Fruit fly (Drosophila melanogaster) whole organism, embryonic: Measurements from ENCODE around the gene TwdlJ.

Experiments
- Atf-2 ChIP-seq: fragments of 200-800 bp; sonication (Bioruptor generic); optimal IDR thresholded peaks from 2 replicates; lab custom pipeline; 2016; ENCODE audit warnings: missing biosample characterization, missing genetic modification characterization
- Awh ChIP-seq: fragments of 200-800 bp; sonication (Bioruptor generic); IDR thresholded peaks from 2 replicates; pipeline ENCODE4, ENCODE4 v1.3.6; 2022; ENCODE audit warnings: missing biosample characterization, missing genetic modification characterization
- Bdp1 ChIP-seq: fragments of 200-800 bp; sonication (Bioruptor generic); optimal IDR thresholded peaks from 3 replicates; lab custom pipeline; 2016; ENCODE audit warnings: missing biosample characterization, missing genetic modification characterization
- Blimp-1 ChIP-seq: fragments of 200-800 bp; sonication (Bioruptor generic); optimal IDR thresholded peaks from 3 replicates; lab custom pipeline; 2018; ENCODE audit warnings: missing biosample characterization, missing genetic modification characterization, mild to moderate bottlenecking, moderate library complexity, missing genetic modification reagents
- Bteb2 ChIP-seq: fragments of 200-800 bp; sonication (Bioruptor generic); optimal IDR thresholded peaks from 2 replicates; lab custom pipeline; 2016; ENCODE audit warnings: missing biosample characterization, missing genetic modification characterization
- CG10321 ChIP-seq: fragments of 200-800 bp; sonication (Bioruptor generic); IDR thresholded peaks from 2 replicates; pipeline ENCODE4 v1.3.6; 2022; ENCODE audit warnings: missing biosample characterization, missing genetic modification characterization
- CG10462 ChIP-seq: fragments of 200-800 bp; sonication (Bioruptor generic); optimal IDR thresholded peaks from 2 replicates; lab custom pipeline; 2016; ENCODE audit warnings: missing biosample characterization, missing genetic modification characterization
- CG10979 ChIP-seq: fragments of 200-800 bp; sonication (Bioruptor generic); optimal IDR thresholded peaks from 2 replicates; lab custom pipeline; 2018; ENCODE audit warnings: missing biosample characterization, mild to moderate bottlenecking, missing genetic modification characterization, moderate library complexity
- CG11504 ChIP-seq: fragments of 200-800 bp; sonication (Bioruptor generic); optimal IDR thresholded peaks from 3 replicates; lab custom pipeline; 2019; ENCODE audit warnings: missing biosample characterization, mild to moderate bottlenecking, missing genetic modification characterization, moderate library complexity
- CG12236 ChIP-seq: fragments of 200-800 bp; sonication (Bioruptor generic); optimal IDR thresholded peaks from 2 replicates; lab custom pipeline; 2016; ENCODE audit warnings: missing biosample characterization, missing genetic modification characterization
- CG12391 ChIP-seq: fragments of 200-800 bp; sonication (Bioruptor generic); optimal IDR thresholded peaks from 3 replicates; lab custom pipeline; 2018; ENCODE audit warnings: missing biosample characterization, mild to moderate bottlenecking, missing genetic modification characterization, moderate library complexity
- CG12769 ChIP-seq: fragments of 200-800 bp; sonication (Bioruptor generic); optimal IDR thresholded peaks from 2 replicates; lab custom pipeline; 2019; ENCODE audit warnings: missing biosample characterization, mild to moderate bottlenecking, missing genetic modification characterization, moderate library complexity
- CG13296 ChIP-seq: fragments of 200-800 bp; sonication (Bioruptor generic); optimal IDR thresholded peaks from 3 replicates; lab custom pipeline; 2018; ENCODE audit warnings: missing biosample characterization, mild to moderate bottlenecking, missing genetic modification characterization
- CG15479 ChIP-seq: fragments of 200-800 bp; sonication (Bioruptor generic); optimal IDR thresholded peaks from 3 replicates; lab custom pipeline; 2019; ENCODE audit warnings: missing biosample characterization, mild to moderate bottlenecking, missing genetic modification characterization, moderate library complexity
- CG15696 ChIP-seq: fragments of 200-800 bp; sonication (Bioruptor generic); optimal IDR thresholded peaks from 2 replicates; lab custom pipeline; 2019; ENCODE audit warnings: missing biosample characterization, mild to moderate bottlenecking, missing genetic modification characterization, moderate library complexity
- CG17186 ChIP-seq: fragments of 200-800 bp; sonication (Bioruptor generic); optimal IDR thresholded peaks from 3 replicates; lab custom pipeline; 2017; ENCODE audit warnings: missing biosample characterization, missing genetic modification reagents, missing genetic modification characterization
- CG2712 ChIP-seq: fragments of 200-800 bp; optimal IDR thresholded peaks from 3 replicates; lab custom pipeline; 2019; ENCODE audit warnings: missing biosample characterization, mild to moderate bottlenecking, missing genetic modification characterization, moderate library complexity
- CG4360 ChIP-seq: fragments of 200-800 bp; sonication (Bioruptor generic); IDR thresholded peaks from 2 replicates; pipeline ENCODE4 v1.3.6; 2022; ENCODE audit warnings: missing biosample characterization, missing genetic modification characterization
- CG43689 ChIP-seq: fragments of 200-800 bp; sonication (Bioruptor generic); IDR thresholded peaks from 2 replicates; pipeline ENCODE4 v1.3.6; 2022; ENCODE audit warnings: missing biosample characterization, missing genetic modification characterization
- CG4730 ChIP-seq: fragments of 200-800 bp; sonication (Bioruptor generic); IDR thresholded peaks from 2 replicates; pipeline ENCODE4 v1.3.6; 2022; ENCODE audit warnings: missing biosample characterization, missing genetic modification characterization
- CG5953 ChIP-seq: fragments of 200-800 bp; sonication (Bioruptor generic); IDR thresholded peaks from 2 replicates; pipeline ENCODE4 v1.3.6; 2022; ENCODE audit warnings: missing biosample characterization, missing genetic modification characterization
- CG6175 ChIP-seq: fragments of 200-800 bp; sonication (Bioruptor generic); IDR thresholded peaks from 3 replicates; pipeline ENCODE4 v1.3.6; 2022; ENCODE audit warnings: missing biosample characterization, missing genetic modification characterization
- CG6654 ChIP-seq: fragments of 200-800 bp; sonication (Bioruptor generic); optimal IDR thresholded peaks from 2 replicates; lab custom pipeline; 2017; ENCODE audit warnings: missing biosample characterization, mild to moderate bottlenecking, missing genetic modification characterization
- CG6683 ChIP-seq: fragments of 200-800 bp; sonication (Bioruptor generic); optimal IDR thresholded peaks from 2 replicates; lab custom pipeline; 2017; ENCODE audit warnings: missing biosample characterization, mild to moderate bottlenecking, missing genetic modification characterization, missing genetic modification reagents
- CG7745 ChIP-seq: fragments of 200-800 bp; sonication (Bioruptor generic); optimal IDR thresholded peaks from 2 replicates; lab custom pipeline; 2018; ENCODE audit warnings: missing biosample characterization, mild to moderate bottlenecking, missing genetic modification characterization, moderate library complexity
- Deaf1 ChIP-seq: fragments of 200-800 bp; optimal IDR thresholded peaks from 3 replicates; lab custom pipeline; 2019; ENCODE audit warnings: missing biosample characterization, mild to moderate bottlenecking, missing genetic modification characterization, moderate library complexity
- Ets65A ChIP-seq: fragments of 200-800 bp; sonication (Bioruptor generic); peaks from one replicate; lab custom pipeline; 2016; ENCODE audit warnings: missing biosample characterization, missing genetic modification characterization
- GATAe ChIP-seq: fragments of 200-800 bp; sonication (Bioruptor generic); conservative IDR thresholded peaks from 2 replicates; pipeline ENCODE4 v1.3.6; 2022; ENCODE audit warnings: missing biosample characterization, missing genetic modification characterization
- Hand ChIP-seq: fragments of 200-800 bp; sonication (Bioruptor generic); optimal IDR thresholded peaks from 2 replicates; lab custom pipeline; 2017; ENCODE audit warnings: mild to moderate bottlenecking, missing biosample characterization, missing genetic modification reagents, missing genetic modification characterization
- HmgD ChIP-seq: fragments of 200-800 bp; sonication (Bioruptor generic); optimal IDR thresholded peaks from 3 replicates; lab custom pipeline; 2016; ENCODE audit warnings: missing biosample characterization, missing genetic modification characterization
- Nf-YC ChIP-seq: fragments of 200-800 bp; optimal IDR thresholded peaks from 3 replicates; lab custom pipeline; 2019; ENCODE audit warnings: missing biosample characterization, mild to moderate bottlenecking, missing genetic modification characterization, moderate library complexity
- Oli ChIP-seq: fragments of 200-800 bp; sonication (Bioruptor generic); optimal IDR thresholded peaks from 2 replicates; lab custom pipeline; 2018; ENCODE audit warnings: missing biosample characterization, mild to moderate bottlenecking, missing genetic modification characterization, moderate library complexity
- Ssrp ChIP-seq: fragments of 200-800 bp; sonication (Bioruptor generic); optimal IDR thresholded peaks from 2 replicates; lab custom pipeline; 2018; ENCODE audit warnings: missing biosample characterization, mild to moderate bottlenecking, missing genetic modification characterization, moderate library complexity
- abd-A ChIP-seq: fragments of 200-800 bp; sonication (Bioruptor generic); optimal IDR thresholded peaks from 3 replicates; lab custom pipeline; 2019; ENCODE audit warnings: missing biosample characterization, mild to moderate bottlenecking, missing genetic modification characterization, moderate library complexity
- chn ChIP-seq: fragments of 200-800 bp; sonication (Bioruptor generic); optimal IDR thresholded peaks from 2 replicates; lab custom pipeline; 2016; ENCODE audit warnings: missing biosample characterization, missing genetic modification characterization
- dan ChIP-seq: fragments of 200-800 bp; sonication (Bioruptor generic); IDR thresholded peaks from 2 replicates; pipeline ENCODE4 v1.3.6; 2022; ENCODE audit warnings: missing biosample characterization, missing genetic modification characterization
- ewg ChIP-seq: fragments of 200-800 bp; sonication (Bioruptor generic); optimal IDR thresholded peaks from 3 replicates; lab custom pipeline; 2017; ENCODE audit warnings: mild to moderate bottlenecking, missing biosample characterization, missing genetic modification reagents, missing genetic modification characterization
- fu2 ChIP-seq: fragments of 200-800 bp; sonication (Bioruptor generic); optimal IDR thresholded peaks from 2 replicates; lab custom pipeline; 2016; ENCODE audit warnings: missing biosample characterization, missing genetic modification characterization
- hb ChIP-seq: fragments of 200-800 bp; sonication (Bioruptor generic); IDR thresholded peaks from 3 replicates; pipeline ENCODE4 v1.3.6; 2022; ENCODE audit warnings: missing biosample characterization, missing genetic modification characterization; ENCODE audit not compliant: partially characterized antibody
- nerfin-2 ChIP-seq: fragments of 200-800 bp; sonication (Bioruptor generic); IDR thresholded peaks from 2 replicates; pipeline ENCODE4 v1.3.6; 2022; ENCODE audit warnings: missing biosample characterization, missing genetic modification characterization; ENCODE audit not compliant: partially characterized antibody
- oc ChIP-seq: fragments of 200-800 bp; sonication (Bioruptor generic); optimal IDR thresholded peaks from 2 replicates; lab custom pipeline; 2018; ENCODE audit warnings: missing biosample characterization, mild to moderate bottlenecking, missing genetic modification characterization, moderate library complexity
- pho ChIP-seq: fragments of 200-800 bp; sonication (Bioruptor generic); optimal IDR thresholded peaks from 2 replicates; lab custom pipeline; 2016; ENCODE audit warnings: missing biosample characterization, missing genetic modification characterization
- salm ChIP-seq: fragments of 200-800 bp; sonication (Bioruptor generic); optimal IDR thresholded peaks from 2 replicates; lab custom pipeline; 2018; ENCODE audit warnings: missing biosample characterization, mild to moderate bottlenecking, missing genetic modification characterization
- scrt ChIP-seq: fragments of 200-800 bp; sonication (Bioruptor generic); optimal IDR thresholded peaks from 2 replicates; lab custom pipeline; 2018; ENCODE audit warnings: missing biosample characterization, mild to moderate bottlenecking, missing genetic modification characterization, moderate library complexity
- sisA ChIP-seq: fragments of 200-800 bp; sonication (Bioruptor generic); IDR thresholded peaks from 2 replicates; pipeline ENCODE4 v1.3.6; 2022; ENCODE audit warnings: missing biosample characterization, missing genetic modification characterization
- sr ChIP-seq: fragments of 200-800 bp; sonication (Bioruptor generic); IDR thresholded peaks from 3 replicates; pipeline ENCODE4 v1.3.6; 2022; ENCODE audit warnings: missing biosample characterization, missing genetic modification characterization
- ssp ChIP-seq: fragments of 200-800 bp; sonication (Bioruptor generic); IDR thresholded peaks from 2 replicates; pipeline ENCODE4 v1.3.6; 2022; ENCODE audit warnings: missing biosample characterization, missing genetic modification characterization
- tin ChIP-seq: fragments of 200-800 bp; sonication (Bioruptor generic); optimal IDR thresholded peaks from 3 replicates; lab custom pipeline; 2016; ENCODE audit warnings: missing biosample characterization, missing genetic modification characterization
- tx ChIP-seq: fragments of 200-800 bp; sonication (Bioruptor generic); optimal IDR thresholded peaks from 2 replicates; lab custom pipeline; 2016; ENCODE audit warnings: missing biosample characterization, missing genetic modification characterization

TwdlJ gene

dm6 chr3R:26593847-26594542 lies 35.7 kb upstream of the TwdlJ start (continued):
- peak; percentile 75 for TF ChIP-seq Awh (GFP tag; lab: Robert Waterston, UW)
- TF ChIP-seq Blimp-1 (GFP tag; lab: Kevin White, UChicago), result peak; percentile 44
- TF ChIP-seq salm, result peak; percentile 7

dm6 chr3R:26606498-26606897 lies 23.2 kb upstream of the TwdlJ start:
- TF ChIP-seq CG4730 (GFP tag; lab: Robert Waterston, UW), result no peak
- no peak for TF ChIP-seq chn
- no peak for TF ChIP-seq CG12236 (GFP tag; lab: Kevin White, UChicago)
- no peak for TF ChIP-seq Atf-2 (GFP tag; lab: Kevin White, UChicago)
- TF ChIP-seq CG12391 (tag; lab: Kevin White, UChicago), result no peak
- TF ChIP-seq hb (GFP tag; lab: Robert Waterston, UW), result no peak
- TF ChIP-seq Oli (tag; lab: Kevin White, UChicago), result no peak
- no peak for TF ChIP-seq CG15696 (tag; lab: Kevin White, UChicago)
- no peak for TF ChIP-seq CG6175 (GFP tag; lab: Robert Waterston, UW)
- no peak for TF ChIP-seq CG10979 (tag; lab: Kevin White, UChicago)
- peak; percentile 97 for TF ChIP-seq scrt (GFP tag; lab: Kevin White, UChicago)
- TF ChIP-seq CG5953 (GFP tag; lab: Robert Waterston, UW), result no peak
- peak; percentile 28 for TF ChIP-seq abd-A (tag; lab: Kevin White, UChicago)
- no peak for TF ChIP-seq Bdp1 (GFP tag; lab: Kevin White, UChicago)
- no peak for TF ChIP-seq CG6654
- no peak for TF ChIP-seq CG11504 (tag; lab: Kevin White, UChicago)
- TF ChIP-seq CG2712 (tag; lab: Kevin White, UChicago), result no peak
- no peak for TF ChIP-seq CG4360 (GFP tag; lab: Robert Waterston, UW)
- no peak for TF ChIP-seq CG17186 (GFP tag; lab: Kevin White, UChicago)
- TF ChIP-seq CG6683 (GFP tag; lab: Kevin White, UChicago), result no peak
- TF ChIP-seq Bteb2 (GFP tag; lab: Kevin White, UChicago), result no peak
- no peak for TF ChIP-seq CG43689 (GFP tag; lab: Robert Waterston, UW)
- no peak for TF ChIP-seq CG7745 (tag; lab: Kevin White, UChicago)
- peak; percentile 82 for TF ChIP-seq Deaf1 (tag; lab: Kevin White, UChicago)
- TF ChIP-seq ewg (GFP tag; lab: Kevin White, UChicago), result peak; percentile 70
- no peak for TF ChIP-seq CG13296 (GFP tag; lab: Kevin White, UChicago)
- TF ChIP-seq dan (GFP tag; lab: Robert Waterston, UW), result no peak
- TF ChIP-seq Nf-YC, result no peak

dm6 chr3R:26615428-26615827 lies 14.3 kb upstream of the TwdlJ start:
- no peak for TF ChIP-seq tin (GFP tag; lab: Kevin White, UChicago)
- no peak for TF ChIP-seq sisA
- TF ChIP-seq Ssrp (tag; lab: Kevin White, UChicago), result no peak
- peak; percentile 42; the same call in 1 of the 3 replicates for TF ChIP-seq sr (GFP tag; lab: Robert Waterston, UW)
- no peak for TF ChIP-seq CG15479 (GFP tag; lab: Kevin White, UChicago)
- no peak for TF ChIP-seq pho (GFP tag; lab: Kevin White, UChicago)
- no peak for TF ChIP-seq tx (GFP tag; lab: Kevin White, UChicago)
- TF ChIP-seq nerfin-2 (GFP tag; lab: Robert Waterston, UW), result no peak
- peak; percentile 88 for TF ChIP-seq CG12769 (tag; lab: Kevin White, UChicago)
- no peak for TF ChIP-seq Ets65A (GFP tag; lab: Kevin White, UChicago)
- TF ChIP-seq CG10462, result no peak
- no peak for TF ChIP-seq fu2 (GFP tag; lab: Kevin White, UChicago)
- no peak for TF ChIP-seq HmgD (GFP tag; lab: Kevin White, UChicago)
- no peak for TF ChIP-seq CG10321 (GFP tag; lab: Robert Waterston, UW)
- TF ChIP-seq CG10979 (tag; lab: Kevin White, UChicago), result no peak
- TF ChIP-seq ssp (GFP tag; lab: Robert Waterston, UW), result no peak
- TF ChIP-seq oc (tag; lab: Kevin White, UChicago), result peak; percentile 41
- no peak for TF ChIP-seq GATAe (GFP tag; lab: Robert Waterston, UW)
- no peak for TF ChIP-seq Hand
